Fruit fly (Drosophila melanogaster): Measurements from ENCODE around the gene Art2.

Gene Art2

dm6 chr2L:4281810-4282209 is 686 bp upstream of the Art2 start:
- no peak for TF ChIP-seq psq (optimal IDR thresholded peaks at IDR 0.05)
- TF ChIP-seq h (optimal IDR thresholded peaks at IDR 0.05), result no peak
- no peak for TF ChIP-seq Myc (optimal IDR thresholded peaks at IDR 0.05)
- TF ChIP-seq Sin3A (optimal IDR thresholded peaks at IDR 0.05), result no peak
- TF ChIP-seq ttk (optimal IDR thresholded peaks at IDR 0.05), result no peak
- TF ChIP-seq insv (optimal IDR thresholded peaks at IDR 0.05), result no peak

DNA sequence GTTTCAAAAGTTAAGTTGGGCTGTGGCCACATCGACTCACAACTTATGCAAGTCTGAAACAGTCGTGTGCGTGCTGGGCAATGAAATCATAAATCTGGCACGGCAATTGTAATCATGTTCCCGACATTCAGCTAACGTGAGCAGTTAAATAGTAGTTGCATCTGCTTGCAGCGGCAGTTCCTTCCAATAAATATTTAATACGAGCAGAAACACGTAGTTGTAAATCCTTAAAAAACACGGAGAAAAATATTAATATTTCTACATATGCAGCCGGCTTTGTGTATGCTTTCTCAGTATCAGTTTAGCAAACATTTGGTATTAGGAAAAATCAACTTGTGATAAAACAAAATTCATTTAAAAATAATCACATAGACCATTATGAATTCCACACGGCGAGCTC is 23.9 kb downstream of the Art2 start, which contains the start of gene CG15425:
CG15425 (plus strand) TSS at position 301 of the 400 bp plus-strand sequence.
- TF ChIP-seq ttk (optimal IDR thresholded peaks at IDR 0.05) (no peak), psq (optimal IDR thresholded peaks at IDR 0.05) (no peak), h (optimal IDR thresholded peaks at IDR 0.05) (no peak), Sin3A (optimal IDR thresholded peaks at IDR 0.05) (no peak), Myc (optimal IDR thresholded peaks at IDR 0.05) (no peak), insv (optimal IDR thresholded peaks at IDR 0.05) (no peak)

DNA sequence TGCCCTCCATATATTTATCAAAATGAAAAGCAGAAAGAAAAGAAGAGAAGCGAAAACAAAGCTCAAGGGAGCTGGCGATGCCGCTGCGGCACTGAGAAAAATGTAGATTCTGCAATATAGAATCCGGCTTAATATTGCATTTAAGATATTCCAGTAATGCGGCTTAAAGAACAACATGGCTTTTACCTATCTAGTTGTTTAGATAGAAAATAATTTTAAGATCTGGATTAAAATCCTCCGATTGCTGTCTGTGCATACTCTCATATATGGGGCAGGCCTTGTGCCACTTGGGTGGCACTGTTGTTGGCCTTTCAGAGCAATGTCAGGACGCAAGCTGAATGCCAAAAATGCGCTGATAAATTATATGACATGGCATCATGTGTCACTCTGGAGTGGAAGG is 26.2 kb downstream of the Art2 start:
- TF ChIP-seq psq (optimal IDR thresholded peaks at IDR 0.05) (no peak), Myc (optimal IDR thresholded peaks at IDR 0.05) (no peak), ttk (optimal IDR thresholded peaks at IDR 0.05) (no peak), h (optimal IDR thresholded peaks at IDR 0.05) (no peak), insv (optimal IDR thresholded peaks at IDR 0.05) (no peak), Sin3A (optimal IDR thresholded peaks at IDR 0.05) (no peak)

- no peak for TF ChIP-seq psq (optimal IDR thresholded peaks at IDR 0.05)
- TF ChIP-seq insv (optimal IDR thresholded peaks at IDR 0.05), result no peak
- TF ChIP-seq Myc (optimal IDR thresholded peaks at IDR 0.05), result no peak
- TF ChIP-seq h (optimal IDR thresholded peaks at IDR 0.05), result no peak
- TF ChIP-seq Sin3A (optimal IDR thresholded peaks at IDR 0.05), result no peak
- no peak for TF ChIP-seq ttk (optimal IDR thresholded peaks at IDR 0.05)
These were observed 28.2 kb downstream of the Art2 start for dm6 chr2L:4252832-4253473.

DNA sequence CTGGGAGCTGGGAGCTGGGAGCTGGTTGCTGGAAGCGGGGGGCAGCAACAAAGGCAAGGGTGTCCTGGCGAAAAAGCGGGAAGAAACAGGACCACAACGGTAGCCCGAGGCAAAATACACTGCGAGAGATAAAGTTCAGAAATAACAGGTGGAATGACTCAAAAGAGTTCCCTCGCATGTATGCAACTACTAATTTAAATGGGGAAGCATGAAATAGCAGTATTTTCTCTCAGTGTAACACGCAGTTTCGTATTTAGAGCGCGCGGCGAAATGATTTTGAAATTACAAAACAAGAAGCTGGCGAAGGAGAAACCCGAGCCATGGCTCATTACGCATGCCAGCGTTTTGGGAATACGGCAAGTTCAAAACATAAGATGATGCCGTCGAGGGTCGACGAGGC is 32.8 kb downstream of the Art2 start:
- TF ChIP-seq Sin3A (optimal IDR thresholded peaks at IDR 0.05) (no peak), Myc (optimal IDR thresholded peaks at IDR 0.05) (no peak), psq (optimal IDR thresholded peaks at IDR 0.05) (no peak), insv (optimal IDR thresholded peaks at IDR 0.05) (no peak), h (optimal IDR thresholded peaks at IDR 0.05) (no peak), ttk (optimal IDR thresholded peaks at IDR 0.05) (no peak)

- TF ChIP-seq insv (optimal IDR thresholded peaks at IDR 0.05) (no peak), Sin3A (optimal IDR thresholded peaks at IDR 0.05) (no peak), ttk (optimal IDR thresholded peaks at IDR 0.05) (no peak), psq (optimal IDR thresholded peaks at IDR 0.05) (no peak), h (optimal IDR thresholded peaks at IDR 0.05) (no peak), Myc (optimal IDR thresholded peaks at IDR 0.05) (no peak)
These were observed 34.7 kb downstream of the Art2 start for dm6 chr2L:4246376-4246775.

- TF ChIP-seq Myc (optimal IDR thresholded peaks at IDR 0.05), result no peak
- TF ChIP-seq Sin3A (optimal IDR thresholded peaks at IDR 0.05), result no peak
- no peak for TF ChIP-seq psq (optimal IDR thresholded peaks at IDR 0.05)
- no peak for TF ChIP-seq h (optimal IDR thresholded peaks at IDR 0.05)
- TF ChIP-seq ttk (optimal IDR thresholded peaks at IDR 0.05), result no peak
- no peak for TF ChIP-seq insv (optimal IDR thresholded peaks at IDR 0.05)
These were observed 39.6 kb downstream of the Art2 start for dm6 chr2L:4241513-4241912.

DNA sequence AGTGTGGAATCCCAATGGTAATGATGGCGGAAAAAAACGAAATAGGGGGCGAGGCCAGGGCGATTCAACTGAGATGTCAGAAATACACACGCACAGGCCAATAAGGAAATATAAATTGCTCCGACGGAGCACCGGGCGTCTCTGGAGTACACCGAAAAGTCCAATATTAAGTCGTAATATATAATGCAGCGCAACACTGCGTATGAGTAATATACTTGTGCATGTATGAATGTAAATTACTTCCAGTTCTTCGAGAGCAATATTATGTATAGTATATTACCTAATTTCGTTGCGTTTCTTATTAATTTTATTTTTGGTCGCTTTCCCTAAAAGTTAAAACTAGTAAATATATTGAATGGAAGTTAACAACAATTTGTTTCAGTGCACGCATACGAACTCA is 50.6 kb downstream of the Art2 start:
- no peak for TF ChIP-seq Sin3A (optimal IDR thresholded peaks at IDR 0.05)
- no peak for TF ChIP-seq insv (optimal IDR thresholded peaks at IDR 0.05)
- no peak for TF ChIP-seq psq (optimal IDR thresholded peaks at IDR 0.05)
- TF ChIP-seq h (optimal IDR thresholded peaks at IDR 0.05), result no peak
- TF ChIP-seq Myc (optimal IDR thresholded peaks at IDR 0.05), result no peak
- no peak for TF ChIP-seq ttk (optimal IDR thresholded peaks at IDR 0.05)

All from Kc167 (cell line).